Worm (Caenorhabditis elegans): ENCODE data around the gene ssup-72.

DNA sequence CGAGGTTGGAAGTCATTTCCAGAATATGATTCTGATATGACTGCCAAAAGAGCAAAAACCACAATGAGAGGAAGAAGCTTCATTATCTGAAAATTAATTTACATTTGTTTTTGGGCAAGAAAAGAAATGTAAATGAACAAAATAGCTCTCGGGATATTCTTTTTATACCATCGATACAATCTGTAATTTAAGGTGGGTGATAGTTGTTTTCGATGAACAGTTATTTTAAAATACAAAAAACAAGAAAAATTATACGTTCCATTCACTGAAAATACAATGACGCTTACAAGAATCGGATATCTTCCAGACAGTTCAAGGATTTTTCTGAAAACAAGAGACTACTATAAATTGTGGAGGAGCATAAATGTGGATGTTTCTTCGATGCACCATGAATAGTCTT is 31.8 kb upstream of the ssup-72 start, which contains the start of gene ins-15:
- TF ChIP-seq nhr-76 (tag; optimal IDR thresholded peaks at IDR 0.05): no peak
- no peak for TF ChIP-seq lin-39 (tag; optimal IDR thresholded peaks at IDR 0.05)
- no peak for TF ChIP-seq zip-4 (GFP tag; optimal IDR thresholded peaks at IDR 0.05)
- no peak for TF ChIP-seq efl-1 (optimal IDR thresholded peaks at IDR 0.05)
- peak in 1 of 2 experiments; percentile 12 for TF ChIP-seq efl-1 (GFP tag; optimal IDR thresholded peaks at IDR 0.05 in 1 of 2)
- no peak for TF ChIP-seq lin-15B (tag; optimal IDR thresholded peaks at IDR 0.05)
- no peak for TF ChIP-seq unc-62 (GFP tag; optimal IDR thresholded peaks at IDR 0.05)
